Worm (Caenorhabditis elegans) whole organism, late embryonic: ENCODE measurements around the gene abu-14.

Experiments
- ama-1 ChIP-seq: fragments of 150-350 bp; optimal IDR thresholded peaks from 2 replicates; lab custom pipeline; 2014
- elt-2 ChIP-seq: sonication (generic microtip); optimal IDR thresholded peaks from 2 replicates; lab custom pipeline; 2016; ENCODE audit warnings: missing genetic modification reagents, missing genetic modification characterization, missing compliant biosample characterization
- hlh-6 ChIP-seq: sonication (generic microtip); optimal IDR thresholded peaks from 2 replicates; lab custom pipeline; 2016; ENCODE audit warnings: missing genotype, missing genetic modification characterization, missing compliant biosample characterization
- nhr-232 ChIP-seq: sonication (generic microtip); optimal IDR thresholded peaks from 2 replicates; lab custom pipeline; 2016; ENCODE audit warnings: missing genetic modification characterization, missing compliant biosample characterization
- pros-1 ChIP-seq: fragments of 150-350 bp; optimal IDR thresholded peaks from 2 replicates; lab custom pipeline; 2014; ENCODE audit warnings: missing biosample characterization, missing genetic modification reagents, missing genetic modification characterization
- sox-4 ChIP-seq: sonication (generic microtip); optimal IDR thresholded peaks from 2 replicates; lab custom pipeline; 2017; ENCODE audit warnings: mild to moderate bottlenecking, missing genetic modification characterization, inconsistent platforms, missing compliant biosample characterization
- unc-86 ChIP-seq: sonication (generic microtip); optimal IDR thresholded peaks from 2 replicates; lab custom pipeline; 2016; ENCODE audit warnings: missing genetic modification characterization, missing compliant biosample characterization

DNA sequence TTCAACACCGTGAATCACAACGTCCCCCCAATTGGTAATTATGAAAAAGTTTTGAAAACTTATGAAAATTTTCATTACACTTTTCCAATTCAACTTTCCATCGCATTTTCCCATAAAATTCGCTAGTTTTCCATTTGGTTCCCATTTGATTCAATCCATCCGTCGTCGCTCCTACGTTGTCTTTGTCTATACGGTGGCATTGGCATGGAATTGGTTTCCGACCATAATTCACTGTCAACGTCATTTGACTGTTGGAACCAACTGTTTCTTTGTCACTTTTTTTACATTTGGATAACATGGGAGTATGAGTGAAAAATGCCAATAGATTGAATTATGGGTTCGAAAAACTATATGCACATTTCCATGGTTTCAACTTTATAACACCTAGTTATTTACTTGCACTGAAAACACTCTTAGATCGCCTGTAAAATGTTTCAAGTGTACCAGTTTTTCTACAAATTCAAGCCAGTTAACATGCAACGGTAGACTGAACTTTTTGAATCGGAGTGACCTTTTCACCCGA, 31.1 kb upstream of the abu-14 start:
- TF ChIP-seq ama-1 (no peak), sox-4 (tag; lab: Kevin White, UChicago) (no peak), nhr-232 (tag; lab: Kevin White, UChicago) (no peak), unc-86 (tag; lab: Kevin White, UChicago) (no peak), hlh-6 (tag; lab: Kevin White, UChicago) (no peak), pros-1 (tag; lab: Kevin White, UChicago) (no peak), elt-2 (tag; lab: Kevin White, UChicago) (no peak)
